Worm (Caenorhabditis elegans): Measurements from ENCODE around the gene rpoa-49.

DNA sequence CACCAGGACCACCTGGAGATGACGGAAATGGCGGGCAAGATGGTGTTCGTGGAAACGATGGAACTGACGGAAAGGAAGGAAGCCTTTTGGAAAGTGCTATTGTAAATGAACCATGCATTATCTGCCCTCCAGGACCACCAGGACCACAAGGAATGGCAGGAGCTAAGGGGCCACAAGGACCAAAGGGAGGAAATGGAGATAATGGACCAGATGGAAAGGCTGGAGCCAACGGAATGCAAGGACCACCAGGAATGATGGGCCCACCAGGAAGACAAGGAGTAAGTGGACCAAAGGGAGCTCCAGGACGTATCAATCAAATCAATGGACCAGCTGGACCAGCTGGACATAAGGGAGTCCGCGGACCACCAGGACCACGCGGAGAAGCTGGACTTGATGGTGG is 21.1 kb upstream of the rpoa-49 start:
- no peak for TF ChIP-seq him-1 (tag; optimal IDR thresholded peaks at IDR 0.05)
- no peak for TF ChIP-seq dao-5 (tag; optimal IDR thresholded peaks at IDR 0.05)
- no peak for TF ChIP-seq W03F9.2 (tag; optimal IDR thresholded peaks at IDR 0.05)
